Fruit fly (Drosophila melanogaster) whole organism, embryonic: ENCODE measurements around the gene Dph3.

ENCODE experiments used
- Atf3 ChIP-seq: fragments of 200-800 bp; sonication (Bioruptor generic); optimal IDR thresholded peaks from 3 replicates; lab custom pipeline; 2016; ENCODE audit warnings: missing biosample characterization, missing genetic modification characterization
- Awh ChIP-seq: fragments of 200-800 bp; sonication (Bioruptor generic); IDR thresholded peaks from 2 replicates; pipeline ENCODE4, ENCODE4 v1.3.6; 2022; ENCODE audit warnings: missing biosample characterization, missing genetic modification characterization
- CG11695 ChIP-seq: fragments of 200-800 bp; sonication (Bioruptor generic); IDR thresholded peaks from 3 replicates; pipeline ENCODE4 v1.3.6; 2022; ENCODE audit warnings: missing biosample characterization, missing genetic modification characterization
- CG11723 ChIP-seq: fragments of 200-800 bp; sonication (Bioruptor generic); optimal IDR thresholded peaks from 2 replicates; lab custom pipeline; 2017; ENCODE audit warnings: missing biosample characterization, mild to moderate bottlenecking, missing genetic modification characterization
- CG12071 ChIP-seq: fragments of 200-800 bp; sonication (Bioruptor generic); optimal IDR thresholded peaks from 3 replicates; lab custom pipeline; 2018; ENCODE audit warnings: missing biosample characterization, mild to moderate bottlenecking, missing genetic modification characterization
- CG12155 ChIP-seq: fragments of 200-800 bp; sonication (Bioruptor generic); optimal IDR thresholded peaks from 3 replicates; lab custom pipeline; 2016; ENCODE audit warnings: missing biosample characterization, missing genetic modification characterization
- CG12744 ChIP-seq: fragments of 200-800 bp; sonication (Bioruptor generic); optimal IDR thresholded peaks from 2 replicates; lab custom pipeline; 2016; ENCODE audit warnings: missing biosample characterization, missing genetic modification characterization
- CG12942 ChIP-seq: fragments of 200-800 bp; sonication (Bioruptor generic); optimal IDR thresholded peaks from 3 replicates; lab custom pipeline; 2016; ENCODE audit warnings: missing biosample characterization, missing genetic modification characterization
- CG14710 ChIP-seq: fragments of 200-800 bp; sonication (Bioruptor generic); optimal IDR thresholded peaks from 3 replicates; lab custom pipeline; 2019; ENCODE audit warnings: missing biosample characterization, mild to moderate bottlenecking, missing genetic modification characterization, moderate library complexity
- CG16813 ChIP-seq: fragments of 200-800 bp; sonication (Bioruptor generic); IDR thresholded peaks from 3 replicates; pipeline ENCODE4 v1.3.6; 2022; ENCODE audit warnings: missing biosample characterization, missing genetic modification characterization; ENCODE audit not compliant: partially characterized antibody
- CG33557 ChIP-seq: fragments of 200-800 bp; sonication (Bioruptor generic); optimal IDR thresholded peaks from 2 replicates; lab custom pipeline; 2019; ENCODE audit warnings: missing biosample characterization, mild to moderate bottlenecking, missing genetic modification characterization, moderate library complexity
- CG34422 ChIP-seq: fragments of 200-800 bp; sonication (Bioruptor generic); IDR thresholded peaks from 3 replicates; pipeline ENCODE4 v1.3.6; 2022; ENCODE audit warnings: missing biosample characterization, missing genetic modification characterization
- CG6654 ChIP-seq: fragments of 200-800 bp; sonication (Bioruptor generic); optimal IDR thresholded peaks from 2 replicates; lab custom pipeline; 2017; ENCODE audit warnings: missing biosample characterization, mild to moderate bottlenecking, missing genetic modification characterization
- CG7928 ChIP-seq: fragments of 200-800 bp; sonication (Bioruptor generic); optimal IDR thresholded peaks from 2 replicates; lab custom pipeline; 2017; ENCODE audit warnings: missing biosample characterization, mild to moderate bottlenecking, missing genetic modification characterization
- CrebB ChIP-seq: fragments of 200-800 bp; sonication (Bioruptor generic); optimal IDR thresholded peaks from 3 replicates; lab custom pipeline; 2018; ENCODE audit warnings: missing biosample characterization, mild to moderate bottlenecking, missing genetic modification characterization
- Gug ChIP-seq: fragments of 200-800 bp; sonication (Bioruptor generic); IDR thresholded peaks from 4 replicates; pipeline ENCODE4 v1.3.6; 2022; ENCODE audit warnings: missing biosample characterization, missing genetic modification characterization
- Hey ChIP-seq: fragments of 200-800 bp; sonication (Bioruptor generic); optimal IDR thresholded peaks from 3 replicates; lab custom pipeline; 2018; ENCODE audit warnings: missing biosample characterization, mild to moderate bottlenecking, missing genetic modification characterization
- Kr ChIP-seq: fragments of 200-800 bp; sonication (Bioruptor generic); optimal IDR thresholded peaks from 2 replicates; lab custom pipeline; 2017; ENCODE audit warnings: missing biosample characterization, mild to moderate bottlenecking, missing genetic modification characterization
- Myb ChIP-seq: fragments of 200-800 bp; sonication (Bioruptor generic); optimal IDR thresholded peaks from 2 replicates; lab custom pipeline; 2016; ENCODE audit warnings: missing biosample characterization, missing genetic modification characterization
- NK7.1 ChIP-seq: fragments of 200-800 bp; sonication (Bioruptor generic); optimal IDR thresholded peaks from 3 replicates; lab custom pipeline; 2016; ENCODE audit warnings: missing biosample characterization, missing genetic modification characterization
- Poxn ChIP-seq: fragments of 200-800 bp; sonication (Bioruptor generic); IDR thresholded peaks from 2 replicates; pipeline ENCODE4 v1.3.6; 2022; ENCODE audit warnings: missing biosample characterization, missing genetic modification characterization
- Rx ChIP-seq: fragments of 200-800 bp; sonication (Bioruptor generic); IDR thresholded peaks from 2 replicates; pipeline ENCODE4 v1.3.6; 2022; ENCODE audit warnings: missing biosample characterization, missing genetic modification characterization
- Scr ChIP-seq: fragments of 200-800 bp; sonication (Bioruptor generic); IDR thresholded peaks from 2 replicates; pipeline ENCODE4 v1.3.6; 2022; ENCODE audit warnings: missing biosample characterization, missing genetic modification characterization; ENCODE audit not compliant: partially characterized antibody
- Sry-δ ChIP-seq: fragments of 200-800 bp; sonication (Bioruptor generic); optimal IDR thresholded peaks from 2 replicates; lab custom pipeline; 2016; ENCODE audit warnings: missing biosample characterization, missing genetic modification characterization
- Usf ChIP-seq: fragments of 200-800 bp; sonication (Bioruptor generic); optimal IDR thresholded peaks from 2 replicates; lab custom pipeline; 2017; ENCODE audit warnings: missing genotype, missing biosample characterization, missing genetic modification characterization
- bab2 ChIP-seq: fragments of 200-800 bp; sonication (Bioruptor generic); optimal IDR thresholded peaks from 2 replicates; lab custom pipeline; 2016; ENCODE audit warnings: missing biosample characterization, missing genetic modification characterization
- cato ChIP-seq: fragments of 200-800 bp; sonication (Bioruptor generic); optimal IDR thresholded peaks from 2 replicates; lab custom pipeline; 2016; ENCODE audit warnings: missing biosample characterization, missing genetic modification characterization, borderline replicate concordance
- caup ChIP-seq: fragments of 200-800 bp; sonication (Bioruptor generic); optimal IDR thresholded peaks from 3 replicates; lab custom pipeline; 2017; ENCODE audit warnings: missing biosample characterization, mild to moderate bottlenecking, missing genetic modification characterization, moderate library complexity; ENCODE audit not compliant: severe bottlenecking
- chinmo ChIP-seq: fragments of 200-800 bp; sonication (Bioruptor generic); IDR thresholded peaks from 4 replicates; pipeline ENCODE4 v1.3.6; 2022; ENCODE audit warnings: missing biosample characterization, missing genetic modification characterization; ENCODE audit not compliant: partially characterized antibody
- ci ChIP-seq: fragments of 200-800 bp; sonication (Bioruptor generic); IDR thresholded peaks from 3 replicates; pipeline ENCODE4 v1.3.6; 2022; ENCODE audit warnings: missing biosample characterization, missing genetic modification characterization
- crc ChIP-seq: fragments of 200-800 bp; sonication (Bioruptor generic); optimal IDR thresholded peaks from 2 replicates; lab custom pipeline; 2016; ENCODE audit warnings: missing biosample characterization, missing genetic modification characterization
- dan ChIP-seq: fragments of 200-800 bp; sonication (Bioruptor generic); IDR thresholded peaks from 2 replicates; pipeline ENCODE4 v1.3.6; 2022; ENCODE audit warnings: missing biosample characterization, missing genetic modification characterization
- disco-r ChIP-seq: fragments of 200-800 bp; sonication (Bioruptor generic); optimal IDR thresholded peaks from 2 replicates; lab custom pipeline; 2016; ENCODE audit warnings: missing biosample characterization, missing genetic modification characterization
- kah ChIP-seq: fragments of 200-800 bp; sonication (Bioruptor generic); optimal IDR thresholded peaks from 2 replicates; lab custom pipeline; 2018; ENCODE audit warnings: missing biosample characterization, mild to moderate bottlenecking, missing genetic modification characterization
- knrl ChIP-seq: fragments of 200-800 bp; sonication (Bioruptor generic); IDR thresholded peaks from 3 replicates; pipeline ENCODE4 v1.3.6; 2022; ENCODE audit warnings: missing biosample characterization, missing genetic modification characterization; ENCODE audit not compliant: partially characterized antibody
- nau ChIP-seq: fragments of 200-800 bp; sonication (Bioruptor generic); optimal IDR thresholded peaks from 3 replicates; lab custom pipeline; 2017; ENCODE audit warnings: missing biosample characterization, mild to moderate bottlenecking, missing genetic modification characterization, missing genetic modification reagents
- odd ChIP-seq: fragments of 200-800 bp; sonication (Bioruptor generic); optimal IDR thresholded peaks from 2 replicates; lab custom pipeline; 2017; ENCODE audit warnings: missing biosample characterization, mild to moderate bottlenecking, missing genetic modification characterization
- pan ChIP-seq, 4 experiments: fragments of >200 bp in 3 of 4; fragments of 200-800 bp in 1 of 4; sonication (Bioruptor generic) in 1 of 4; optimal IDR thresholded peaks in 3 of 4; IDR thresholded peaks in 1 of 4; 2 replicates each; pipeline versions ENCODE4 v1.3.6 to Lab custom; 2017 to 2022; ENCODE audit warnings: missing biosample characterization in 2 of 4, missing genetic modification characterization in 2 of 4, mixed read lengths in 1 of 4
- pzg ChIP-seq: fragments of 200-800 bp; sonication (Bioruptor generic); optimal IDR thresholded peaks from 3 replicates; lab custom pipeline; 2018; ENCODE audit warnings: missing biosample characterization, mild to moderate bottlenecking, missing genetic modification characterization, moderate library complexity
- schlank ChIP-seq: fragments of 200-800 bp; sonication (Bioruptor generic); optimal IDR thresholded peaks from 2 replicates; lab custom pipeline; 2018; ENCODE audit warnings: missing biosample characterization, mild to moderate bottlenecking, missing genetic modification characterization
- stwl ChIP-seq: fragments of 200-800 bp; sonication (Bioruptor generic); optimal IDR thresholded peaks from 3 replicates; lab custom pipeline; 2018; ENCODE audit warnings: missing biosample characterization, mild to moderate bottlenecking, missing genetic modification characterization, moderate library complexity
- twi ChIP-seq: fragments of 200-800 bp; optimal IDR thresholded peaks from 2 replicates; lab custom pipeline; 2019; ENCODE audit warnings: missing biosample characterization, mild to moderate bottlenecking, missing genetic modification characterization, moderate library complexity
- unc-4 ChIP-seq: fragments of 200-800 bp; sonication (Bioruptor generic); IDR thresholded peaks from 2 replicates; pipeline ENCODE4 v1.3.6; 2022; ENCODE audit warnings: missing biosample characterization, missing genetic modification characterization; ENCODE audit not compliant: partially characterized antibody
- usp ChIP-seq: fragments of >200 bp; optimal IDR thresholded peaks from 2 replicates; lab custom pipeline; 2017; ENCODE audit warnings: missing biosample characterization, missing genetic modification characterization
- vvl ChIP-seq: fragments of 200-800 bp; sonication (Bioruptor generic); IDR thresholded peaks from 2 replicates; pipeline ENCODE4 v1.3.6; 2022; ENCODE audit warnings: missing biosample characterization, missing genetic modification characterization
- zf30C ChIP-seq: fragments of 200-800 bp; sonication (Bioruptor generic); optimal IDR thresholded peaks from 3 replicates; lab custom pipeline; 2018; ENCODE audit warnings: missing biosample characterization, mild to moderate bottlenecking, missing genetic modification characterization
- zfh1 ChIP-seq: fragments of 200-800 bp; sonication (Bioruptor generic); IDR thresholded peaks from 3 replicates; pipeline ENCODE4 v1.3.6; 2022; ENCODE audit warnings: missing biosample characterization, missing genetic modification characterization

The Dph3 gene

DNA sequence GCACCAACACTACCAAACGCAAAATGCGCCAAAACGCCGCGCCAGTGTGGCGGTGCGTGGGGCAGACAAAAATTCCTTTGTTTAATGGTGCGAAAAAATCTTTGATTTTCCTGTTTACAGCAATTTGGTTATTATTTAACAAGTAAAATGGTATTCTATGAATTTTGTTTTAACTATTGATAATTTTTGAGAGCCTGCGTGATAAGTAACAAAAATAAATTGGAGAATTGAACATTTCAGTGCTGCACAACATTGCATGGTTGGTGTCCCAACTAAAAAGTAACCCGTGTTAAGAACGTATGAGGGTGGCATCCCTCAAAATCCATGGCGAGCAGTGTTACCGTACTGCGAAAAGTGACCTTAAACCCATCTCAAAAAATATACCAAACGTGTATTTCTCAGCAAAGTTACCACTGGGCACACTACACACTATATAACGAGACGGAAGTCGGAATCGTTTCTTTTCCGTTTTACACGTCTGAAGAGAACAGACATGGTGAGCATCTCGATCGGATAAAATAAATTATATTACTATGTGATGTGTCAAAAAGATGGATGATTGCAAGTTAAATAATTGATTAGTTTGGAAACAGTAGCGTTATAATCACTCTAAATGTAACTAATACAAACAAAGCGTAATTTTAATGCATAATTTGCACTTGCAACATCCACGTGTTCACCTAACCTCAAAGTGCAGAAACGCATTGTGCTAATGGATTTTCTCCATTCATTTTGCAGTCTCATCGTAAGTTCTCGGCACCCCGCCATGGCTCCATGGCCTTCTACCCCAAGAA is 10.1 kb upstream of the Dph3 start, which contains the start of the genes CG6693 and RpL3 (continued):
- TF ChIP-seq vvl (GFP tag; lab: Robert Waterston, UW) = peak; percentile 84
- no peak for TF ChIP-seq CG16813 (GFP tag; lab: Robert Waterston, UW)
- TF ChIP-seq schlank (tag; lab: Kevin White, UChicago) = peak; percentile 79
- TF ChIP-seq CrebB (tag; lab: Kevin White, UChicago) = peak; percentile 89
- TF ChIP-seq NK7.1 = peak; percentile 67
- TF ChIP-seq Hey (tag; lab: Kevin White, UChicago) = peak; percentile 66
- TF ChIP-seq cato (GFP tag; lab: Kevin White, UChicago) = peak; percentile 43
- TF ChIP-seq CG12071 (GFP tag; lab: Kevin White, UChicago) = peak; percentile 89
- peak; percentile 45 for TF ChIP-seq CG33557 (GFP tag; lab: Kevin White, UChicago)
- TF ChIP-seq CG12155 (GFP tag; lab: Kevin White, UChicago) = peak; percentile 19
- TF ChIP-seq CG11695 (GFP tag; lab: Robert Waterston, UW) = peak; percentile 57; the same call in 2 of the 3 replicates
- TF ChIP-seq stwl (tag; lab: Kevin White, UChicago) = peak; percentile 49
- peak; percentile 49; the same call in 1 of the 3 replicates for TF ChIP-seq knrl
- TF ChIP-seq Rx (GFP tag; lab: Robert Waterston, UW) = peak; percentile 36; the same call in 1 of the 2 replicates
- TF ChIP-seq Poxn (GFP tag; lab: Robert Waterston, UW) = no peak
- peak; percentile 72 for TF ChIP-seq zfh1
- peak; percentile 24 for TF ChIP-seq twi
- no peak for TF ChIP-seq Kr (GFP tag; lab: Kevin White, UChicago)
- TF ChIP-seq chinmo = peak; percentile 82; the same call in 2 of the 4 replicates
- peak; percentile 32 for TF ChIP-seq Atf3 (GFP tag; lab: Kevin White, UChicago)
- peak; percentile 86 for TF ChIP-seq kah (GFP tag; lab: Kevin White, UChicago)
- TF ChIP-seq bab2 (GFP tag; lab: Kevin White, UChicago) = peak; percentile 46
- peak; percentile 71 for TF ChIP-seq Sry-δ (GFP tag; lab: Kevin White, UChicago)
- TF ChIP-seq CG6654 (GFP tag; lab: Kevin White, UChicago) = peak; percentile 9
- peak; percentile 56 for TF ChIP-seq CG11723
- TF ChIP-seq odd (GFP tag; lab: Kevin White, UChicago) = peak; percentile 89
- TF ChIP-seq pan (optimal IDR thresholded peaks at IDR 0.05; lab: Kevin White, UChicago) = no peak
- peak in 1 of 2 experiments; percentile 73 for TF ChIP-seq pan (GFP tag; optimal IDR thresholded peaks at IDR 0.05 in 1 of 2, IDR thresholded peaks at IDR 0.05 in 1 of 2)
- TF ChIP-seq CG14710 = peak; percentile 91
- TF ChIP-seq ci = peak; percentile 95
- peak; percentile 91 for TF ChIP-seq CG34422 (GFP tag; lab: Robert Waterston, UW)
- TF ChIP-seq Gug (GFP tag; lab: Robert Waterston, UW) = peak; percentile 20; the same call in 1 of the 4 replicates
- TF ChIP-seq Awh (GFP tag; lab: Robert Waterston, UW) = peak; percentile 84; the same call in 1 of the 2 replicates
- TF ChIP-seq usp (GFP tag; lab: Kevin White, UChicago) = no peak
- TF ChIP-seq dan = no peak
- TF ChIP-seq nau = no peak
- TF ChIP-seq unc-4 = 0 out of 2 replicates have a peak, but pooled peaks have one; percentile 34
- TF ChIP-seq CG12942 (GFP tag; lab: Kevin White, UChicago) = peak; percentile 19
- TF ChIP-seq CG7928 (GFP tag; lab: Kevin White, UChicago) = peak; percentile 97
- TF ChIP-seq pzg (GFP tag; lab: Kevin White, UChicago) = peak; percentile 99
- no peak for TF ChIP-seq Usf (GFP tag; lab: Kevin White, UChicago)
- TF ChIP-seq Scr (GFP tag; lab: Robert Waterston, UW) = no peak; the same call in 1 of the 2 replicates
- TF ChIP-seq CG12744 (GFP tag; lab: Kevin White, UChicago) = peak; percentile 38
- TF ChIP-seq zf30C (GFP tag; lab: Kevin White, UChicago) = no peak
- peak; percentile 48 for TF ChIP-seq Myb (GFP tag; lab: Kevin White, UChicago)
- TF ChIP-seq disco-r (GFP tag; lab: Kevin White, UChicago) = peak; percentile 53
- TF ChIP-seq caup = peak; percentile 92
- TF ChIP-seq crc (GFP tag; lab: Kevin White, UChicago) = no peak
